Fruit fly (Drosophila melanogaster) S2 (cell line): ENCODE results near the gene CG32248.

ENCODE experiments used
- CG8478 ChIP-seq: fragments of >200 bp; optimal IDR thresholded peaks from 2 replicates; lab custom pipeline; 2018
- CTCF ChIP-seq, 2 experiments: fragments of >200 bp; optimal IDR thresholded peaks; 2 replicates each; lab custom pipeline; 2018

dm6 chr3L:4493609-4494008 lies 22.1 kb downstream of the CG32248 start:
- no peak for TF ChIP-seq CTCF (optimal IDR thresholded peaks at IDR 0.05; lab: Kevin White, UChicago)
- TF ChIP-seq CG8478 (lab: Kevin White, UChicago), result no peak
